Worm (Caenorhabditis elegans) whole organism, mixed stage, embryonic: ENCODE data around the gene vep-2.

ENCODE experiments used
- blmp-1 ChIP-seq: fragments of 150-350 bp; optimal IDR thresholded peaks from 2 replicates; lab custom pipeline; 2014; ENCODE audit warnings: missing biosample characterization, missing genetic modification characterization
- lin-13 ChIP-seq: fragments of 150-350 bp; optimal IDR thresholded peaks from 2 replicates; lab custom pipeline; 2014; ENCODE audit warnings: missing biosample characterization, missing genetic modification characterization
- mab-5 ChIP-seq: fragments of 150-350 bp; optimal IDR thresholded peaks from 2 replicates; lab custom pipeline; 2014; ENCODE audit warnings: missing biosample characterization, missing genetic modification characterization
- nhr-76 ChIP-seq: sonication (generic microtip); optimal IDR thresholded peaks from 2 replicates; lab custom pipeline; 2017; ENCODE audit warnings: missing biosample characterization, missing genetic modification characterization

- no peak for TF ChIP-seq nhr-76 (tag; lab: Kevin White, UChicago)
- no peak for TF ChIP-seq blmp-1 (tag; lab: Kevin White, UChicago)
- TF ChIP-seq lin-13 (tag; lab: Kevin White, UChicago): no peak
- no peak for TF ChIP-seq mab-5 (tag; lab: Kevin White, UChicago)
Measured at ce11 chrX:3583436-3583835, 44.7 kb upstream of the vep-2 start.
